Fruit fly (Drosophila melanogaster): ENCODE results near the gene CG32647.

DNA sequence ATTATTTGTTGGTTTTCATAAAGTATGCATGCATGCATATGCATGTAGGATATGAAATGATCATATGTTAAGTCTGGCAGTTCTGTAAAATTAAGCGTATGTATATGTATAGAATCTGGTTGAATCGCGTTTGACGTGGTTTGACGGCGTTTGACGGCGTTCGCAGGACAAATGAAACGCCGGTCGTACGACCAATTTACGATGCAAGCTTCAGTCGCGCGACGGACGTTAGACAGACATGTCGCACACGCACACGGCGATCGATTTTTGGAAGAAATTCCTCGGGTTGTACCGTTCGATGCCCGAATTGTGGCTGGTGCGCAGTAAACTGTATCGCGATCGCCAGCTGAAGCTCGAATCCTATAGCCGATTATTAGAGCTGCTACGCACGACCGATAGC is 39.6 kb downstream of the CG32647 start:
- TF ChIP-seq usp (GFP tag; optimal IDR thresholded peaks at IDR 0.05) (no peak), CG8478 (optimal IDR thresholded peaks at IDR 0.05) (no peak), pan (optimal IDR thresholded peaks at IDR 0.05) (no peak), Dll (optimal IDR thresholded peaks at IDR 0.05) (no peak), psq (optimal IDR thresholded peaks at IDR 0.05) (no peak), EcR (GFP tag; optimal IDR thresholded peaks at IDR 0.05) (no peak)
